Fruit fly (Drosophila melanogaster): ENCODE data around the gene CG6865.
A peak's percentile ranks its signal among the peaks of the same experiment; 100 is the strongest.

The CG6865 gene

DNA sequence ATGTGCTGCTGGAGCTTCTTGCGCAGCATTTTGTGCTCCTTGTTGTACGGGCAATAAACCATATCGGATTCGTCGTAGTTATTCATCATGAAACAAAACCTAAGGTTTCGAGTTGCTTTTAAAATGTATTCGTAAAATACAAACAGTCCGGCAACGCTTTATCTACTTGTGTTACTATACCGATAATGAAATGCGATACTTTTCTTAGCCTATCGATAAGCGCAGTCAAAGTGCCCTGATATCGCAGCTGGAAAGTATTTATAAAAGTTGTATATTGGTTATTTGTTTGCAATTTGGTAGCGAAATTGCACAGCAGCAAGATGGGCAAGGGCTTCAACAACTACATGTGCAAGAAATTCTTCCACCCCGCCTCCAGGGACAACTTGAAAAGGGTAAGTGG is 38.0 kb downstream of the CG6865 start, which contains the start of the genes arx and CG6843 (continued):
- TF ChIP-seq Mes4 (GFP tag; optimal IDR thresholded peaks at IDR 0.05) (no peak), YL-1 (GFP tag; optimal IDR thresholded peaks at IDR 0.05) (peak; percentile 86), CG1832 (GFP tag; optimal IDR thresholded peaks at IDR 0.05) (no peak), schlank (tag; optimal IDR thresholded peaks at IDR 0.05) (no peak), Spps (tag; optimal IDR thresholded peaks at IDR 0.05) (no peak), Asciz (GFP tag; optimal IDR thresholded peaks at IDR 0.05) (no peak), CG1792 (GFP tag; optimal IDR thresholded peaks at IDR 0.05) (no peak), CG7745 (tag; optimal IDR thresholded peaks at IDR 0.05) (no peak), sug (tag; optimal IDR thresholded peaks at IDR 0.05) (no peak), croc (GFP tag; conservative IDR thresholded peaks at IDR 0.05) (no peak), Awh (GFP tag; IDR thresholded peaks at IDR 0.05) (no peak), peb (GFP tag; IDR thresholded peaks at IDR 0.05) (no peak), en (GFP tag; optimal IDR thresholded peaks at IDR 0.05) (no peak), phol (tag; optimal IDR thresholded peaks at IDR 0.05) (peak; percentile 41), CG10274 (GFP tag; optimal IDR thresholded peaks at IDR 0.05) (no peak), Pdp1 (GFP tag; optimal IDR thresholded peaks at IDR 0.05) (no peak), Sin3A (optimal IDR thresholded peaks at IDR 0.05) (peak; percentile 58), fd102C (GFP tag; optimal IDR thresholded peaks at IDR 0.05) (no peak), CG3995 (GFP tag; optimal IDR thresholded peaks at IDR 0.05) (peak; percentile 89), esg (GFP tag; conservative IDR thresholded peaks at IDR 0.05) (no peak), CG18262 (tag; optimal IDR thresholded peaks at IDR 0.05) (no peak), Gug (GFP tag; IDR thresholded peaks at IDR 0.05) (no peak), CG4282 (GFP tag; optimal IDR thresholded peaks at IDR 0.05) (no peak), grau (tag; optimal IDR thresholded peaks at IDR 0.05) (peak; percentile 3), Rfx (GFP tag; IDR thresholded peaks at IDR 0.05) (no peak), Eip74EF (GFP tag; optimal IDR thresholded peaks at IDR 0.05) (no peak), CG4730 (GFP tag; IDR thresholded peaks at IDR 0.05) (no peak), Xbp1 (GFP tag; optimal IDR thresholded peaks at IDR 0.05) (no peak), Hsf (GFP tag; optimal IDR thresholded peaks at IDR 0.05) (no peak), CG12769 (tag; optimal IDR thresholded peaks at IDR 0.05) (no peak), MBD-R2 (GFP tag; IDR thresholded peaks at IDR 0.05) (peak; percentile 84), CG10565 (GFP tag; optimal IDR thresholded peaks at IDR 0.05) (no peak), CG8281 (tag; optimal IDR thresholded peaks at IDR 0.05) (no peak), Adf1 (GFP tag; IDR thresholded peaks at IDR 0.05) (no peak), CG4707 (GFP tag; optimal IDR thresholded peaks at IDR 0.05) (no peak), dan (GFP tag; IDR thresholded peaks at IDR 0.05) (no peak), CG6175 (GFP tag; IDR thresholded peaks at IDR 0.05) (no peak), CG6765 (GFP tag; optimal IDR thresholded peaks at IDR 0.05) (no peak), CG31365 (tag; optimal IDR thresholded peaks at IDR 0.05) (no peak), vnd (GFP tag; IDR thresholded peaks at IDR 0.05; ENCODE audit: partially characterized antibody) (peak; percentile 88), CG13624 (GFP tag; optimal IDR thresholded peaks at IDR 0.05) (no peak), sna (GFP tag; IDR thresholded peaks at IDR 0.05; ENCODE audit: partially characterized antibody) (peak; percentile 84), MTF-1 (GFP tag; optimal IDR thresholded peaks at IDR 0.05; ENCODE audit: borderline replicate concordance) (no peak), CG7357 (GFP tag; IDR thresholded peaks at IDR 0.05) (no peak), Dref (GFP tag; IDR thresholded peaks at IDR 0.05) (peak; percentile 86), CG11093 (GFP tag; IDR thresholded peaks at IDR 0.05) (no peak), CG7987 (GFP tag; optimal IDR thresholded peaks at IDR 0.05) (no peak), Hey (tag; optimal IDR thresholded peaks at IDR 0.05) (no peak), CG11456 (GFP tag; IDR thresholded peaks at IDR 0.05) (no peak), ci (GFP tag; IDR thresholded peaks at IDR 0.05) (no peak), CG16815 (GFP tag; optimal IDR thresholded peaks at IDR 0.05) (no peak), crp (GFP tag; optimal IDR thresholded peaks at IDR 0.05) (peak in 1 of 2 experiments; percentile 35)
